Worm (Caenorhabditis elegans): ENCODE results near the gene cyp-37B1.

DNA sequence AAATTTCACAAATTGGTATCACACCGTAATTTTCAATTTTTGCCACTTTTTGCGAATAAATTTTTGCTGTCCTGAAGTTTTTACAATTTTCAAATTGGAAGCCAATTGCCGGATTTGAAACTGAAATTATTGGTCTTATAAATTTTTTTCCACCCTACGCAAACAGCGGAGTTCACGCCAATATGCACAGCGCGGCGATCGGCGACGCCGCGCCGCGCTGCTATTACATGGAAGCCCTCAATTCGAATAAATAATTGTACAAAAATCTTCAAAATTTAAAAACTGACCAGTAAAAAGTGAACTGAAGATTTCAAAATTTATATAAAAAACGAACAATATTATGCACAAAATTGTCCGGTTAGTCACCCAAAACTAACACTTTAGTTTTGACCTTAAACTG lies 21.9 kb downstream of the cyp-37B1 start:
- no peak for TF ChIP-seq snpc-4 (tag; optimal IDR thresholded peaks at IDR 0.05)
- TF ChIP-seq elt-3 (tag; optimal IDR thresholded peaks at IDR 0.05), result no peak
- TF ChIP-seq nhr-23 (tag; optimal IDR thresholded peaks at IDR 0.05), result no peak
- TF ChIP-seq nhr-25 (tag; optimal IDR thresholded peaks at IDR 0.05), result no peak
- TF ChIP-seq ztf-11 (tag; optimal IDR thresholded peaks at IDR 0.05), result no peak
- no peak for TF ChIP-seq pqm-1 (tag; optimal IDR thresholded peaks at IDR 0.05)
